Worm (Caenorhabditis elegans): Measurements from ENCODE around the gene Y71H2AR.2.

DNA sequence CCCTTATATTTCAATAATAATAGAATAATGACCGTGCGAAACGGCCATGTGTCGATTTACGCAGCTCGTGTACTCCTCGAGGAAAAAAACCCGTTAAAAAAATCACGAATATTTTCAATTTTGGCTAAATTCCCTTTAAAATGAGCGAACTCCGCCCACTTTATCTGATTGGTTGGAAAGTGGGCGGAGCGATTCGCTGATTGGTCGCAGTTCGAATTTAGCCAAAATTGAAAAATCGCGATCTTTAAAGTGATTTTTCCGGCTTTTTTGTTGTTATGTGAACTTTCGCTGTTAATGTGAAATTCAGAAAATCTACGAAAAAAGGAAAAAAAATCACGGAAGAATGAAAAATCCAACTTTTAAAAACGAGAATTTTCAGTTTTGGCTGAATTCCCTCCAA lies 22.9 kb downstream of the Y71H2AR.2 start:
- TF ChIP-seq ztf-6 (GFP tag; IDR thresholded peaks at IDR 0.05) (no peak), pbrm-1 (GFP tag; IDR thresholded peaks at IDR 0.05) (no peak), cebp-2 (GFP tag; IDR thresholded peaks at IDR 0.05) (no peak), unc-62 (GFP tag; optimal IDR thresholded peaks at IDR 0.05) (no peak), egl-44 (GFP tag; IDR thresholded peaks at IDR 0.05) (no peak), athp-1 (tag; optimal IDR thresholded peaks at IDR 0.05) (no peak), pha-4 (tag; optimal IDR thresholded peaks at IDR 0.05) (no peak)
